Fruit fly (Drosophila melanogaster) whole organism, adult: ENCODE data around the gene Pdcd4.

Experiments used
- CG14711 ChIP-seq: fragments of 200-800 bp; sonication (Bioruptor generic); optimal IDR thresholded peaks from 2 replicates; lab custom pipeline; 2018; ENCODE audit warnings: missing biosample characterization, mild to moderate bottlenecking, missing genetic modification characterization, moderate library complexity
- CG7045 ChIP-seq: fragments of 200-800 bp; sonication (Bioruptor generic); optimal IDR thresholded peaks from 2 replicates; lab custom pipeline; 2017; ENCODE audit warnings: missing biosample characterization, mild to moderate bottlenecking, missing genetic modification characterization
- CG7101 ChIP-seq: fragments of 200-800 bp; sonication (Bioruptor generic); optimal IDR thresholded peaks from 2 replicates; lab custom pipeline; 2018; ENCODE audit warnings: missing biosample characterization, mild to moderate bottlenecking, missing genetic modification characterization, moderate library complexity
- Clk ChIP-seq: fragments of 200-800 bp; sonication (Bioruptor generic); optimal IDR thresholded peaks from 2 replicates; lab custom pipeline; 2017; ENCODE audit warnings: missing biosample characterization, missing genetic modification characterization
- Crg-1 ChIP-seq: fragments of 200-800 bp; sonication (Bioruptor generic); optimal IDR thresholded peaks from 2 replicates; lab custom pipeline; 2016; ENCODE audit warnings: missing biosample characterization, missing genetic modification characterization
- Mnt ChIP-seq: fragments of 200-800 bp; sonication (Bioruptor generic); optimal IDR thresholded peaks from 2 replicates; lab custom pipeline; 2016; ENCODE audit warnings: missing biosample characterization, mild to moderate bottlenecking, missing genetic modification characterization
- cnc ChIP-seq, 2 experiments: fragments of >200 bp; optimal IDR thresholded peaks; 2 replicates each; lab custom pipeline; 2017
- kay ChIP-seq: fragments of 200-800 bp; sonication (Bioruptor generic); peaks from one replicate; lab custom pipeline; 2016; ENCODE audit warnings: missing biosample characterization, missing genetic modification characterization, borderline replicate concordance
- ovo ChIP-seq: fragments of 200-800 bp; sonication (Bioruptor generic); optimal IDR thresholded peaks from 2 replicates; lab custom pipeline; 2016; ENCODE audit warnings: missing biosample characterization, missing genetic modification characterization

dm6 chrX:13766495-13766894 is 11.3 kb upstream of the Pdcd4 start:
- TF ChIP-seq CG14711 (tag; lab: Kevin White, UChicago) (no peak), Mnt (no peak), ovo (GFP tag; lab: Kevin White, UChicago) (no peak), CG7045 (GFP tag; lab: Kevin White, UChicago) (no peak), cnc (optimal IDR thresholded peaks at IDR 0.05; lab: Kevin White, UChicago) (no peak), CG7101 (no peak), kay (GFP tag; lab: Kevin White, UChicago) (no peak), Crg-1 (GFP tag; lab: Kevin White, UChicago) (no peak), Clk (GFP tag; lab: Kevin White, UChicago) (no peak)
